Worm (Caenorhabditis elegans) whole organism, early embryonic: ENCODE data around the gene tbx-43.

Experiments used
- aly-1 ChIP-seq: sonication (generic microtip); optimal IDR thresholded peaks from 2 replicates; lab custom pipeline; 2016; ENCODE audit warnings: missing genetic modification characterization, missing compliant biosample characterization
- ama-1 ChIP-seq: fragments of 150-350 bp; optimal IDR thresholded peaks from 2 replicates; lab custom pipeline; 2014
- flt-1 ChIP-seq: fragments of 200-800 bp; sonication (Bioruptor generic); IDR thresholded peaks from 2 replicates; pipeline ENCODE4 v1.3.6; 2022; ENCODE audit warnings: missing genetic modification characterization, missing compliant biosample characterization
- scrt-1 ChIP-seq: fragments of 200-800 bp; sonication (Bioruptor generic); IDR thresholded peaks from 2 replicates; pipeline ENCODE4 v1.3.6; 2022; ENCODE audit warnings: missing genetic modification characterization, missing compliant biosample characterization
- sea-1 ChIP-seq: fragments of 200-800 bp; sonication (Bioruptor generic); conservative IDR thresholded peaks from 2 replicates; pipeline ENCODE4 v1.3.6; 2022; ENCODE audit warnings: missing genetic modification characterization, missing compliant biosample characterization
- tbx-37 ChIP-seq: fragments of 200-800 bp; sonication (Bioruptor generic); conservative IDR thresholded peaks from 2 replicates; pipeline ENCODE4 v1.3.6; 2022; ENCODE audit warnings: missing genetic modification reagents, missing genetic modification characterization, missing compliant biosample characterization
- tra-4 ChIP-seq: sonication (generic microtip); optimal IDR thresholded peaks from 2 replicates; lab custom pipeline; 2017; ENCODE audit warnings: missing genetic modification characterization, missing compliant biosample characterization

ce11 chrIII:1805415-1806008, 35.6 kb upstream of the tbx-43 start:
- TF ChIP-seq flt-1 = no peak
- TF ChIP-seq scrt-1 = no peak
- TF ChIP-seq sea-1 (GFP tag; lab: Robert Waterston, UW) = no peak
- TF ChIP-seq ama-1 = no peak
- no peak for TF ChIP-seq tbx-37
- no peak for TF ChIP-seq aly-1 (tag; lab: Kevin White, UChicago)
- no peak for TF ChIP-seq tra-4 (tag; lab: Kevin White, UChicago)
